Worm (Caenorhabditis elegans): ENCODE data around the gene tag-10.
A peak's percentile ranks its signal among the peaks of the same experiment; 100 is the strongest.

ce11 chrII:13636596-13636995 lies 4.2 kb downstream of the tag-10 start:
- no peak for TF ChIP-seq snpc-4 (tag; optimal IDR thresholded peaks at IDR 0.05)
- TF ChIP-seq ceh-44 (GFP tag; IDR thresholded peaks at IDR 0.05), result no peak
- TF ChIP-seq lin-39 (tag; optimal IDR thresholded peaks at IDR 0.05), result no peak
- TF ChIP-seq vab-7 (GFP tag; IDR thresholded peaks at IDR 0.05), result no peak
- TF ChIP-seq ama-1 (optimal IDR thresholded peaks at IDR 0.05), result no peak
- TF ChIP-seq nhr-10 (tag; optimal IDR thresholded peaks at IDR 0.05), result no peak
- TF ChIP-seq ceh-82 (tag; optimal IDR thresholded peaks at IDR 0.05), result no peak
- TF ChIP-seq unc-62 (GFP tag; optimal IDR thresholded peaks at IDR 0.05 in 1 of 2), result peak in 1 of 2 experiments; percentile 75
- no peak for TF ChIP-seq unc-62 (tag; optimal IDR thresholded peaks at IDR 0.05)
- TF ChIP-seq egl-27 (tag; optimal IDR thresholded peaks at IDR 0.05), result no peak
- TF ChIP-seq ces-1 (GFP tag; optimal IDR thresholded peaks at IDR 0.05), result no peak
- TF ChIP-seq ztf-11 (tag; optimal IDR thresholded peaks at IDR 0.05), result no peak
- peak; percentile 11 for TF ChIP-seq nhr-77 (tag; optimal IDR thresholded peaks at IDR 0.05)
- TF ChIP-seq pqm-1 (tag; optimal IDR thresholded peaks at IDR 0.05), result no peak

Measured in whole organism, L4 larva.